Worm (Caenorhabditis elegans) whole organism, L1 larva: Measurements from ENCODE around the gene ceh-39.

Source experiments
- alr-1 ChIP-seq: fragments of 200-800 bp; sonication (Bioruptor generic); optimal IDR thresholded peaks from 2 replicates; lab custom pipeline; 2018; ENCODE audit warnings: borderline replicate concordance, mild to moderate bottlenecking, missing genetic modification characterization, missing compliant biosample characterization
- aly-2 ChIP-seq: fragments of 150-350 bp; optimal IDR thresholded peaks from 2 replicates; lab custom pipeline; 2014; ENCODE audit warnings: missing biosample characterization, missing genetic modification characterization
- ama-1 ChIP-seq: fragments of 150-350 bp; optimal IDR thresholded peaks from 2 replicates; lab custom pipeline; 2014
- ceh-88 ChIP-seq: fragments of 200-800 bp; sonication (Bioruptor generic); IDR thresholded peaks from 2 replicates; pipeline ENCODE4 v1.3.6; 2022; ENCODE audit warnings: missing genetic modification characterization, missing compliant biosample characterization
- lin-39 ChIP-seq: fragments of 150-350 bp; optimal IDR thresholded peaks from 2 replicates; lab custom pipeline; 2014; ENCODE audit warnings: missing biosample characterization, missing genetic modification reagents, missing genetic modification characterization
- mep-1 ChIP-seq: fragments of 150-350 bp; optimal IDR thresholded peaks from 2 replicates; lab custom pipeline; 2014; ENCODE audit warnings: missing biosample characterization, missing genetic modification characterization
- nhr-28 ChIP-seq: fragments of 150-350 bp; optimal IDR thresholded peaks from 2 replicates; lab custom pipeline; 2014; ENCODE audit warnings: missing biosample characterization, missing genetic modification characterization
- nhr-90 ChIP-seq: sonication (generic microtip); optimal IDR thresholded peaks from 2 replicates; lab custom pipeline; 2016; ENCODE audit warnings: mild to moderate bottlenecking, missing genetic modification characterization, missing compliant biosample characterization; ENCODE audit not compliant: poor library complexity

ce11 chrX:1848575-1848974 is 7.4 kb downstream of the ceh-39 start, which contains the start of gene ceh-41:
- TF ChIP-seq ama-1 (lab: Kevin White, UChicago) (no peak), nhr-28 (tag; lab: Kevin White, UChicago) (no peak), ceh-88 (no peak), mep-1 (tag; lab: Kevin White, UChicago) (no peak), nhr-90 (tag; lab: Kevin White, UChicago) (no peak), aly-2 (no peak), alr-1 (tag; lab: Kevin White, UChicago) (no peak), lin-39 (tag; lab: Kevin White, UChicago) (no peak)
